Worm (Caenorhabditis elegans): ENCODE results near the gene C48A7.16.

- no peak for TF ChIP-seq elt-3 (tag; optimal IDR thresholded peaks at IDR 0.05)
- no peak for TF ChIP-seq snpc-4 (tag; optimal IDR thresholded peaks at IDR 0.05)
- no peak for TF ChIP-seq egl-27 (tag; optimal IDR thresholded peaks at IDR 0.05)
- no peak for TF ChIP-seq gmeb-1 (tag; optimal IDR thresholded peaks at IDR 0.05)
- no peak for TF ChIP-seq nhr-25 (tag; optimal IDR thresholded peaks at IDR 0.05)
- TF ChIP-seq nhr-12 (tag; optimal IDR thresholded peaks at IDR 0.05) = no peak
Measured at ce11 chrIV:7397507-7397906, 7.8 kb upstream of the C48A7.16 start.
